Fruit fly (Drosophila melanogaster) S2 (cell line): ENCODE results near the gene CG6254.

Experiments used
- CG8478 ChIP-seq: fragments of >200 bp; optimal IDR thresholded peaks from 2 replicates; lab custom pipeline; 2018
- CTCF ChIP-seq, 2 experiments: fragments of >200 bp; optimal IDR thresholded peaks; 2 replicates each; lab custom pipeline; 2018

DNA sequence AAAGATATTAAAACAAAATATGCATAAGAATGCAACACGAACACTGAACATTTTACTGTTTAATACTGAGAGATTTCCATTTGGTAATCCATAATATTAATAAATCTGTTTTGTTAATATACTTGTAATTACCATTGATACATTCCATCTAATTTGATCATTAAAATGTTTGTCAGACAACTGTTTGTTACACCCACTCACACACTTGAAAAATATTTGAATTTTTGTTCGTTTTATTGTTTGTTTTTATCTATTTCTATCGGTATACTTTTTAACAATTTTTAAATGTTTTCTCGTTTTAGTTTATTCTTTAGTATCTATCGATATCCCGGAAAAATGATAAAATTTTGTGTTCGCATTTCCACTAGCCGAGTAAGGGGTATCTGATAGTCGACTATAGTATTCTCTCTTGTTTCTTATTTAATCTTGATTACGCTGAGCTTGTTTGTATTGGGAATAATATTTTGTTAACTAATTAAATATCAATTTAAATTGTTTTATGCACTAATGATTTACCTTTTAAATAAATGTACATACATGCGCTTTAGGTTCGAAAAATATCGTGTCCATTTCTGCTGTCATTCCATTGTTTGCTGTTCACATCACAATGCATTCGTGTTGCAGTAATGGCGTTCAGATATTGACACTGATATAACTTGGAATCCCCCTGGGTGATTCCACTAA lies 9.2 kb downstream of the CG6254 start, which contains the start of gene CG34303:
- TF ChIP-seq CG8478 (lab: Kevin White, UChicago) (no peak), CTCF (optimal IDR thresholded peaks at IDR 0.05; lab: Kevin White, UChicago) (no peak)
